Worm (Caenorhabditis elegans): ENCODE results near the gene clec-257.

- TF ChIP-seq him-1 (tag; optimal IDR thresholded peaks at IDR 0.05) = no peak
- no peak for TF ChIP-seq W03F9.2 (tag; optimal IDR thresholded peaks at IDR 0.05)
- no peak for TF ChIP-seq dao-5 (tag; optimal IDR thresholded peaks at IDR 0.05)
Measured at ce11 chrV:18819643-18820042, 46.8 kb downstream of the clec-257 start, which contains the start of gene ncs-5.
